Fruit fly (Drosophila melanogaster) whole organism, embryonic: ENCODE results near the gene Lsd-1.

Experiments
- BEAF-32 ChIP-seq: fragments of 200-800 bp; sonication (Bioruptor generic); optimal IDR thresholded peaks from 3 replicates; lab custom pipeline; 2017; ENCODE audit warnings: missing biosample characterization, missing genetic modification characterization, mild to moderate bottlenecking, moderate library complexity, missing genetic modification reagents
- C15 ChIP-seq: fragments of 200-800 bp; sonication (Bioruptor generic); IDR thresholded peaks from 3 replicates; pipeline ENCODE4 v1.3.6; 2022; ENCODE audit warnings: missing biosample characterization, missing genetic modification characterization
- CG10209 ChIP-seq: fragments of 200-800 bp; sonication (Bioruptor generic); optimal IDR thresholded peaks from 3 replicates; lab custom pipeline; 2017; ENCODE audit warnings: missing biosample characterization, mild to moderate bottlenecking, missing genetic modification characterization, missing genetic modification reagents
- CG10654 ChIP-seq: fragments of 200-800 bp; sonication (Bioruptor generic); optimal IDR thresholded peaks from 2 replicates; lab custom pipeline; 2016; ENCODE audit warnings: missing biosample characterization, missing genetic modification characterization
- CG10979 ChIP-seq: fragments of 200-800 bp; sonication (Bioruptor generic); optimal IDR thresholded peaks from 2 replicates; lab custom pipeline; 2018; ENCODE audit warnings: missing biosample characterization, mild to moderate bottlenecking, missing genetic modification characterization, moderate library complexity
- CG11085 ChIP-seq: fragments of 200-800 bp; sonication (Bioruptor generic); IDR thresholded peaks from 2 replicates; pipeline ENCODE4 v1.3.6; 2022; ENCODE audit warnings: missing biosample characterization, missing genetic modification characterization
- CG12769 ChIP-seq: fragments of 200-800 bp; sonication (Bioruptor generic); optimal IDR thresholded peaks from 2 replicates; lab custom pipeline; 2019; ENCODE audit warnings: missing biosample characterization, mild to moderate bottlenecking, missing genetic modification characterization, moderate library complexity
- CG13624 ChIP-seq: fragments of 200-800 bp; sonication (Bioruptor generic); optimal IDR thresholded peaks from 2 replicates; lab custom pipeline; 2016; ENCODE audit warnings: missing biosample characterization, missing genetic modification characterization
- CG15011 ChIP-seq: fragments of 200-800 bp; sonication (Bioruptor generic); optimal IDR thresholded peaks from 3 replicates; lab custom pipeline; 2018; ENCODE audit warnings: missing biosample characterization, mild to moderate bottlenecking, missing genetic modification characterization
- CG15269 ChIP-seq: fragments of 200-800 bp; sonication (Bioruptor generic); optimal IDR thresholded peaks from 2 replicates; lab custom pipeline; 2018; ENCODE audit warnings: missing biosample characterization, mild to moderate bottlenecking, missing genetic modification characterization, moderate library complexity
- CG16815 ChIP-seq: fragments of 200-800 bp; sonication (Bioruptor generic); optimal IDR thresholded peaks from 3 replicates; lab custom pipeline; 2017; ENCODE audit warnings: missing biosample characterization, mild to moderate bottlenecking, missing genetic modification characterization
- CG17385 ChIP-seq: fragments of 200-800 bp; sonication (Bioruptor generic); optimal IDR thresholded peaks from 3 replicates; lab custom pipeline; 2018; ENCODE audit warnings: missing biosample characterization, mild to moderate bottlenecking, missing genetic modification characterization
- CG18764 ChIP-seq: fragments of 200-800 bp; sonication (Bioruptor generic); optimal IDR thresholded peaks from 3 replicates; lab custom pipeline; 2016; ENCODE audit warnings: missing biosample characterization, missing genetic modification characterization
- CG2116 ChIP-seq: fragments of 200-800 bp; sonication (Bioruptor generic); optimal IDR thresholded peaks from 3 replicates; lab custom pipeline; 2018; ENCODE audit warnings: missing biosample characterization, mild to moderate bottlenecking, missing genetic modification characterization
- CG2120 ChIP-seq: fragments of 200-800 bp; sonication (Bioruptor generic); optimal IDR thresholded peaks from 3 replicates; lab custom pipeline; 2016; ENCODE audit warnings: missing biosample characterization, missing genetic modification characterization
- CG42726 ChIP-seq: fragments of 200-800 bp; sonication (Bioruptor generic); IDR thresholded peaks from 2 replicates; pipeline ENCODE4 v1.3.6; 2022; ENCODE audit warnings: missing biosample characterization, missing genetic modification characterization; ENCODE audit not compliant: partially characterized antibody
- CG4707 ChIP-seq: fragments of 200-800 bp; sonication (Bioruptor generic); optimal IDR thresholded peaks from 2 replicates; lab custom pipeline; 2018; ENCODE audit warnings: missing biosample characterization, mild to moderate bottlenecking, missing genetic modification characterization, moderate library complexity
- CG6683 ChIP-seq: fragments of 200-800 bp; sonication (Bioruptor generic); optimal IDR thresholded peaks from 2 replicates; lab custom pipeline; 2017; ENCODE audit warnings: missing biosample characterization, mild to moderate bottlenecking, missing genetic modification characterization, missing genetic modification reagents
- Dref ChIP-seq: fragments of 200-800 bp; sonication (Bioruptor generic); IDR thresholded peaks from 2 replicates; pipeline ENCODE4 v1.3.6; 2022; ENCODE audit warnings: missing biosample characterization, missing genetic modification characterization
- Hmx ChIP-seq: fragments of 200-800 bp; sonication (Bioruptor generic); optimal IDR thresholded peaks from 2 replicates; lab custom pipeline; 2016; ENCODE audit warnings: missing biosample characterization, missing genetic modification characterization
- NC2β ChIP-seq: fragments of 200-800 bp; sonication (Bioruptor generic); optimal IDR thresholded peaks from 2 replicates; lab custom pipeline; 2016; ENCODE audit warnings: missing biosample characterization, missing genetic modification characterization
- Optix ChIP-seq: fragments of 200-800 bp; sonication (Bioruptor generic); IDR thresholded peaks from 3 replicates; pipeline ENCODE4 v1.3.6; 2022; ENCODE audit warnings: missing biosample characterization, missing genetic modification characterization
- Sin3A ChIP-seq: fragments of >200 bp; optimal IDR thresholded peaks from 2 replicates; lab custom pipeline; 2018
- Ssrp ChIP-seq: fragments of 200-800 bp; sonication (Bioruptor generic); optimal IDR thresholded peaks from 2 replicates; lab custom pipeline; 2018; ENCODE audit warnings: missing biosample characterization, mild to moderate bottlenecking, missing genetic modification characterization, moderate library complexity
- amos ChIP-seq: fragments of 200-800 bp; sonication (Bioruptor generic); IDR thresholded peaks from 2 replicates; pipeline ENCODE4 v1.3.6; 2022; ENCODE audit warnings: missing biosample characterization, missing genetic modification characterization; ENCODE audit not compliant: partially characterized antibody
- aop ChIP-seq: fragments of 200-800 bp; sonication (Bioruptor generic); IDR thresholded peaks from 2 replicates; pipeline ENCODE4 v1.3.6; 2022; ENCODE audit warnings: missing biosample characterization, missing genetic modification characterization
- ato ChIP-seq: fragments of 200-800 bp; sonication (Bioruptor generic); IDR thresholded peaks from 2 replicates; pipeline ENCODE4 v1.3.6; 2022; ENCODE audit warnings: missing biosample characterization, missing genetic modification characterization; ENCODE audit not compliant: partially characterized antibody
- bab2 ChIP-seq: fragments of 200-800 bp; sonication (Bioruptor generic); optimal IDR thresholded peaks from 2 replicates; lab custom pipeline; 2016; ENCODE audit warnings: missing biosample characterization, missing genetic modification characterization
- ci ChIP-seq: fragments of 200-800 bp; sonication (Bioruptor generic); IDR thresholded peaks from 3 replicates; pipeline ENCODE4 v1.3.6; 2022; ENCODE audit warnings: missing biosample characterization, missing genetic modification characterization
- dan ChIP-seq: fragments of 200-800 bp; sonication (Bioruptor generic); IDR thresholded peaks from 2 replicates; pipeline ENCODE4 v1.3.6; 2022; ENCODE audit warnings: missing biosample characterization, missing genetic modification characterization
- dpn ChIP-seq, 2 experiments: fragments of 200-800 bp; sonication (Bioruptor generic); optimal IDR thresholded peaks; 3 replicates each; lab custom pipeline; 2016; ENCODE audit warnings: missing biosample characterization in 2 of 2, missing genetic modification characterization in 2 of 2
- en ChIP-seq: fragments of 200-800 bp; sonication (Bioruptor generic); optimal IDR thresholded peaks from 2 replicates; lab custom pipeline; 2016; ENCODE audit warnings: missing biosample characterization, missing genetic modification characterization
- gfzf ChIP-seq: fragments of 200-800 bp; sonication (Bioruptor generic); optimal IDR thresholded peaks from 2 replicates; lab custom pipeline; 2016; ENCODE audit warnings: missing biosample characterization, mild to moderate bottlenecking, missing genetic modification characterization, moderate library complexity
- ken ChIP-seq: fragments of 200-800 bp; sonication (Bioruptor generic); IDR thresholded peaks from 3 replicates; pipeline ENCODE4 v1.3.6; 2022; ENCODE audit warnings: missing biosample characterization, missing genetic modification characterization
- lov ChIP-seq, 2 experiments: fragments of 200-800 bp in 1 of 2; fragments of >200 bp in 1 of 2; sonication (Bioruptor generic) in 1 of 2; IDR thresholded peaks in 1 of 2; optimal IDR thresholded peaks in 1 of 2; 2 replicates in 1 of 2; 3 replicates in 1 of 2; pipeline versions ENCODE4 v1.3.6 to Lab custom; 2017 to 2022; ENCODE audit warnings: missing biosample characterization in 1 of 2, missing genetic modification characterization in 1 of 2
- maf-S ChIP-seq: fragments of 200-800 bp; sonication (Bioruptor generic); optimal IDR thresholded peaks from 2 replicates; lab custom pipeline; 2016; ENCODE audit warnings: missing biosample characterization, missing genetic modification characterization
- nerfin-2 ChIP-seq: fragments of 200-800 bp; sonication (Bioruptor generic); IDR thresholded peaks from 2 replicates; pipeline ENCODE4 v1.3.6; 2022; ENCODE audit warnings: missing biosample characterization, missing genetic modification characterization; ENCODE audit not compliant: partially characterized antibody
- nom ChIP-seq: fragments of 200-800 bp; sonication (Bioruptor generic); optimal IDR thresholded peaks from 2 replicates; lab custom pipeline; 2017; ENCODE audit warnings: missing biosample characterization, missing genetic modification characterization, mild to moderate bottlenecking, moderate library complexity, missing genetic modification reagents
- odd ChIP-seq: fragments of 200-800 bp; sonication (Bioruptor generic); optimal IDR thresholded peaks from 2 replicates; lab custom pipeline; 2017; ENCODE audit warnings: missing biosample characterization, mild to moderate bottlenecking, missing genetic modification characterization
- pb ChIP-seq: fragments of 200-800 bp; sonication (Bioruptor generic); optimal IDR thresholded peaks from 3 replicates; lab custom pipeline; 2016; ENCODE audit warnings: missing biosample characterization, missing genetic modification characterization
- peb ChIP-seq: fragments of 200-800 bp; sonication (Bioruptor generic); IDR thresholded peaks from 2 replicates; pipeline ENCODE4 v1.3.6; 2022; ENCODE audit warnings: missing biosample characterization, missing genetic modification characterization
- phol ChIP-seq: fragments of 200-800 bp; sonication (Bioruptor generic); optimal IDR thresholded peaks from 3 replicates; lab custom pipeline; 2018; ENCODE audit warnings: missing biosample characterization, mild to moderate bottlenecking, missing genetic modification characterization, moderate library complexity
- slp2 ChIP-seq: fragments of 200-800 bp; sonication (Bioruptor generic); optimal IDR thresholded peaks from 2 replicates; lab custom pipeline; 2016; ENCODE audit warnings: missing biosample characterization, missing genetic modification characterization
- so ChIP-seq: fragments of 200-800 bp; sonication (Bioruptor generic); IDR thresholded peaks from 3 replicates; pipeline ENCODE4 v1.3.6; 2022; ENCODE audit warnings: missing biosample characterization, missing genetic modification characterization
- tll ChIP-seq, 2 experiments: fragments of 200-800 bp in 1 of 2; fragments of >200 bp in 1 of 2; sonication (Bioruptor generic) in 1 of 2; optimal IDR thresholded peaks; 2 replicates each; lab custom pipeline; 2017 to 2019; ENCODE audit warnings: missing biosample characterization in 2 of 2, missing genetic modification characterization in 2 of 2, mild to moderate bottlenecking in 1 of 2, moderate library complexity in 1 of 2
- wor ChIP-seq: fragments of 200-800 bp; sonication (Bioruptor generic); IDR thresholded peaks from 2 replicates; pipeline ENCODE4 v1.3.6; 2022; ENCODE audit warnings: missing biosample characterization, missing genetic modification characterization
- z ChIP-seq: fragments of 200-800 bp; sonication (Bioruptor generic); IDR thresholded peaks from 3 replicates; pipeline ENCODE4 v1.3.6; 2022; ENCODE audit warnings: missing biosample characterization, missing genetic modification characterization
- zfh2 ChIP-seq: fragments of 200-800 bp; sonication (Bioruptor generic); optimal IDR thresholded peaks from 2 replicates; lab custom pipeline; 2016; ENCODE audit warnings: missing biosample characterization, missing genetic modification characterization

Lsd-1 gene

DNA sequence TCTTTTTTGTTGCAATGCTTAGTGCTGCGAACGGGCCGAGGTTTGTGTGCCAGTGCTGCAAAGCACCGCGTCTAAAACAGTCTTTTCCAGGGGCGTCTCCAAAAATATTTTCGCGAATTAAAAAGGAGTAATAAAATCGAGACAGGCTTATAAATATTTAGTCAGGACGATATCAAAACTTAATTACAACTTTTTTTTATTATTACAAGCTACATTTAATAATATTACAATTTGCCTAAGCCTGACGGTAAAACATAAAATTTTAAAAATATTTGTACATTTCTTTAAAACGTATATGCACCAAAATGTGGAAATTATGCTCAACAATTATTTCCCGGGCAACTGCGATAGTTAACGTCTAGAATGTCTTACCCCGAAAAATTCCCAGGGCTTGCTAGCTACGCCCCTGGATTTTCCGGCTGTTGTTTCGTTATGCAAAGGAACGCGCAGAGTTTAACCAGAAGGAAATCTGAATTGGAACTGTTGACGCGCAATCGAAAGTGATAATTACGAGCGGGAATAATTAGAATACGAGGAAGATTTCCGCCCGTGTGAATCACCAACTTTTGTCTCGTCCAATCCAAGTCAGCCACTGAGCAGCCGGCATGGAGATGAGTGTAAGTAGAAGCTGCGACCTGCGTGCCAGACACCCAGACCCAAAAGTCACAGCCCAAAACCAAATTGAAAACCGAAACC lies 5.6 kb upstream of the Lsd-1 start, which contains the start of the genes PTPMT1 and Hrd3 (continued):
- TF ChIP-seq dpn (GFP tag; optimal IDR thresholded peaks at IDR 0.05; lab: Kevin White, UChicago) (peak; percentile 98 to 99), CG10654 (GFP tag; lab: Kevin White, UChicago) (peak; percentile 98), CG16815 (GFP tag; lab: Kevin White, UChicago) (peak; percentile 99), so (GFP tag; lab: Robert Waterston, UW) (peak; percentile 95), CG15011 (GFP tag; lab: Kevin White, UChicago) (peak; percentile 99), peb (GFP tag; lab: Robert Waterston, UW) (peak; percentile 93), BEAF-32 (GFP tag; lab: Kevin White, UChicago) (peak; percentile 64), wor (GFP tag; lab: Robert Waterston, UW) (peak; percentile 94), NC2β (GFP tag; lab: Kevin White, UChicago) (peak; percentile 95), ci (GFP tag; lab: Robert Waterston, UW) (peak; percentile 94), CG10979 (tag; lab: Kevin White, UChicago) (peak; percentile 98), CG13624 (peak; percentile 98), bab2 (peak; percentile 98), gfzf (GFP tag; lab: Kevin White, UChicago) (peak; percentile 32), pb (GFP tag; lab: Kevin White, UChicago) (peak; percentile 97), amos (GFP tag; lab: Robert Waterston, UW) (peak; percentile 27; the same call in 1 of the 2 replicates), slp2 (GFP tag; lab: Kevin White, UChicago) (peak; percentile 97), CG18764 (GFP tag; lab: Kevin White, UChicago) (peak; percentile 96), en (peak; percentile 92), Hmx (GFP tag; lab: Kevin White, UChicago) (peak; percentile 97), CG42726 (no peak), CG10209 (peak; percentile 99), ato (GFP tag; lab: Robert Waterston, UW) (no peak), maf-S (peak; percentile 97), lov (optimal IDR thresholded peaks at IDR 0.05; lab: Kevin White, UChicago) (no peak), lov (GFP tag; IDR thresholded peaks at IDR 0.05; lab: Robert Waterston, UW) (peak; percentile 87), CG15269 (tag; lab: Kevin White, UChicago) (peak; percentile 99), CG11085 (GFP tag; lab: Robert Waterston, UW) (peak; percentile 93), nerfin-2 (GFP tag; lab: Robert Waterston, UW) (no peak), Optix (GFP tag; lab: Robert Waterston, UW) (peak; percentile 91), CG12769 (tag; lab: Kevin White, UChicago) (peak; percentile 84), z (GFP tag; lab: Robert Waterston, UW) (no peak), phol (tag; lab: Kevin White, UChicago) (peak; percentile 99), Ssrp (peak; percentile 99), CG6683 (GFP tag; lab: Kevin White, UChicago) (peak; percentile 95), nom (peak; percentile 96), Sin3A (lab: Kevin White, UChicago) (peak; percentile 69), C15 (GFP tag; lab: Robert Waterston, UW) (peak; percentile 89; the same call in 2 of the 3 replicates), odd (peak; percentile 99), CG4707 (GFP tag; lab: Kevin White, UChicago) (peak; percentile 89), aop (GFP tag; lab: Robert Waterston, UW) (0 out of 2 replicates have a peak, but pooled peaks have one; percentile 27), CG2116 (GFP tag; lab: Kevin White, UChicago) (peak; percentile 90), zfh2 (GFP tag; lab: Kevin White, UChicago) (peak; percentile 99), CG17385 (peak; percentile 97), Dref (peak; percentile 46; the same call in 1 of the 2 replicates), ken (GFP tag; lab: Robert Waterston, UW) (peak; percentile 94), tll (GFP tag; optimal IDR thresholded peaks at IDR 0.05; lab: Kevin White, UChicago) (peak; percentile 73 to 75), dan (GFP tag; lab: Robert Waterston, UW) (peak; percentile 89), CG2120 (GFP tag; lab: Kevin White, UChicago) (peak; percentile 99)
